Worm (Caenorhabditis elegans): ENCODE results near the gene paic-1.

- TF ChIP-seq ama-1 (optimal IDR thresholded peaks at IDR 0.05) = no peak
- TF ChIP-seq flt-1 (GFP tag; IDR thresholded peaks at IDR 0.05) = no peak
- no peak for TF ChIP-seq hmbx-1 (tag; optimal IDR thresholded peaks at IDR 0.05)
These were observed 1.5 kb downstream of the paic-1 start for ce11 chrII:4370842-4371241.
